Worm (Caenorhabditis elegans): ENCODE data around the gene cogc-4.

DNA sequence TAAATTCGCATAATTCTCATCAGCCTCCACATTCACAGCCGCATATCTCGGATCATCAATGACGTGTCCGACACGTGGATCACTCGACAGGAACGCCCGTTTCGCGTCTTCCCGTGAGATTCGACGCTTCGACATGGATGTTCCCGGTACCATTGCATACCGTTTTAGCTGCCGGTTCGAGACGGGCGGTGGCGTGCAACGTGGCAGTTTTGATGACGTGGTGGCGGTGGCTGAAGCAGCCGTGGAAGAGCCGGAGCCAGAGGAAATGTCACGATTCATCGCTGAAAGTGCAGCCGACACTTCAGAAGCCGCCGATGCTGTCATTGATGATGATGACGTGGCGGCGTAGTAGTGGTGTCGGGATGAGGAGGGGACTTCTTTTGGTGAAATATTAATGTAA lies 31.7 kb upstream of the cogc-4 start:
- TF ChIP-seq nhr-25 (tag; optimal IDR thresholded peaks at IDR 0.05; ENCODE audit: borderline replicate concordance, insufficient read depth): no peak
- no peak for TF ChIP-seq spr-1 (tag; optimal IDR thresholded peaks at IDR 0.05)
- no peak for TF ChIP-seq F37D6.2 (tag; optimal IDR thresholded peaks at IDR 0.05)

All from whole organism, L4 larva.